Worm (Caenorhabditis elegans): Measurements from ENCODE around the gene K05F6.8.
"Not testable (repeated sequence)": the region's sequence is repeated elsewhere in the genome, so short reads cannot be mapped to it uniquely, and the experiment has no call there.

K05F6.8 gene

ce11 chrII:1576772-1577171 lies 9.2 kb upstream of the K05F6.8 start:
- TF ChIP-seq flt-1 (GFP tag; IDR thresholded peaks at IDR 0.05) = no peak
- TF ChIP-seq scrt-1 (GFP tag; IDR thresholded peaks at IDR 0.05) = no peak

- TF ChIP-seq ama-1 (optimal IDR thresholded peaks at IDR 0.05) (no peak), flt-1 (GFP tag; IDR thresholded peaks at IDR 0.05) (no peak), scrt-1 (GFP tag; IDR thresholded peaks at IDR 0.05) (no peak), ceh-36 (tag; optimal IDR thresholded peaks at IDR 0.05) (no peak), hmg-4 (GFP tag; optimal IDR thresholded peaks at IDR 0.05) (no peak), aly-1 (tag; optimal IDR thresholded peaks at IDR 0.05) (no peak), sea-1 (GFP tag; conservative IDR thresholded peaks at IDR 0.05) (no peak), hnd-1 (tag; optimal IDR thresholded peaks at IDR 0.05) (no peak), F13C5.2 (tag; optimal IDR thresholded peaks at IDR 0.05) (no peak), ceh-13 (GFP tag; optimal IDR thresholded peaks at IDR 0.05) (no peak), B0310.2 (tag; optimal IDR thresholded peaks at IDR 0.05) (no peak), pes-1 (GFP tag; IDR thresholded peaks at IDR 0.05) (no peak), hmbx-1 (tag; optimal IDR thresholded peaks at IDR 0.05) (no peak), ets-7 (tag; optimal IDR thresholded peaks at IDR 0.05) (no peak), tbx-11 (GFP tag; IDR thresholded peaks at IDR 0.05) (no peak), tra-4 (tag; optimal IDR thresholded peaks at IDR 0.05) (no peak)
Measured at ce11 chrII:1576030-1576429, 8.5 kb upstream of the K05F6.8 start, which contains the start of gene K05F6.10. K05F6.10 (minus strand) TSS chrII:1576130.

- TF ChIP-seq aly-1 (tag; optimal IDR thresholded peaks at IDR 0.05) (no peak), sea-1 (GFP tag; conservative IDR thresholded peaks at IDR 0.05) (no peak), tbx-11 (GFP tag; IDR thresholded peaks at IDR 0.05) (no peak), ceh-13 (GFP tag; optimal IDR thresholded peaks at IDR 0.05) (no peak), scrt-1 (GFP tag; IDR thresholded peaks at IDR 0.05) (no peak), ets-7 (tag; optimal IDR thresholded peaks at IDR 0.05) (no peak), flt-1 (GFP tag; IDR thresholded peaks at IDR 0.05) (no peak), F13C5.2 (tag; optimal IDR thresholded peaks at IDR 0.05) (no peak), pes-1 (GFP tag; IDR thresholded peaks at IDR 0.05) (no peak), hnd-1 (tag; optimal IDR thresholded peaks at IDR 0.05) (no peak)
Measured at ce11 chrII:1571032-1571431, 3.5 kb upstream of the K05F6.8 start, which contains the start of gene fbxb-46. fbxb-46 (minus strand) TSS chrII:1571132.

- TF ChIP-seq tbx-37 (GFP tag; conservative IDR thresholded peaks at IDR 0.05) (no peak), ets-7 (tag; optimal IDR thresholded peaks at IDR 0.05) (no peak)
Measured at ce11 chrII:1568214-1568613, 668 bp upstream of the K05F6.8 start, which contains the start of gene fbxb-49. fbxb-49 (plus strand) TSS chrII:1568514.

- TF ChIP-seq F13C5.2 (tag; optimal IDR thresholded peaks at IDR 0.05) = no peak
- TF ChIP-seq tra-4 (tag; optimal IDR thresholded peaks at IDR 0.05) = no peak
- no peak for TF ChIP-seq tbx-11 (GFP tag; IDR thresholded peaks at IDR 0.05)
- TF ChIP-seq aly-1 (tag; optimal IDR thresholded peaks at IDR 0.05) = no peak
- no peak for TF ChIP-seq sea-1 (GFP tag; conservative IDR thresholded peaks at IDR 0.05)
- no peak for TF ChIP-seq B0310.2 (tag; optimal IDR thresholded peaks at IDR 0.05)
- TF ChIP-seq hmg-4 (GFP tag; optimal IDR thresholded peaks at IDR 0.05) = no peak
- no peak for TF ChIP-seq tbx-37 (GFP tag; conservative IDR thresholded peaks at IDR 0.05)
- no peak for TF ChIP-seq ets-7 (tag; optimal IDR thresholded peaks at IDR 0.05)
- no peak for TF ChIP-seq flt-1 (GFP tag; IDR thresholded peaks at IDR 0.05)
- no peak for TF ChIP-seq hmbx-1 (tag; optimal IDR thresholded peaks at IDR 0.05)
- no peak for TF ChIP-seq ceh-36 (tag; optimal IDR thresholded peaks at IDR 0.05)
- no peak for TF ChIP-seq scrt-1 (GFP tag; IDR thresholded peaks at IDR 0.05)
- no peak for TF ChIP-seq hnd-1 (tag; optimal IDR thresholded peaks at IDR 0.05)
- no peak for TF ChIP-seq ama-1 (optimal IDR thresholded peaks at IDR 0.05)
- TF ChIP-seq pes-1 (GFP tag; IDR thresholded peaks at IDR 0.05) = no peak
- no peak for TF ChIP-seq ceh-13 (GFP tag; optimal IDR thresholded peaks at IDR 0.05)
Measured at ce11 chrII:1561863-1562262, 5.7 kb downstream of the K05F6.8 start, which contains the start of gene K05F6.14. K05F6.14 (plus strand) TSS chrII:1562163.

- TF ChIP-seq hnd-1 (tag; optimal IDR thresholded peaks at IDR 0.05) (no peak), flt-1 (GFP tag; IDR thresholded peaks at IDR 0.05) (no peak), scrt-1 (GFP tag; IDR thresholded peaks at IDR 0.05) (no peak), F13C5.2 (tag; optimal IDR thresholded peaks at IDR 0.05) (no peak), hmg-4 (GFP tag; optimal IDR thresholded peaks at IDR 0.05) (no peak), hmbx-1 (tag; optimal IDR thresholded peaks at IDR 0.05) (no peak), ets-7 (tag; optimal IDR thresholded peaks at IDR 0.05) (no peak), pes-1 (GFP tag; IDR thresholded peaks at IDR 0.05) (no peak), aly-1 (tag; optimal IDR thresholded peaks at IDR 0.05) (no peak), tbx-11 (GFP tag; IDR thresholded peaks at IDR 0.05) (no peak), ceh-36 (tag; optimal IDR thresholded peaks at IDR 0.05) (no peak), sea-1 (GFP tag; conservative IDR thresholded peaks at IDR 0.05) (no peak), B0310.2 (tag; optimal IDR thresholded peaks at IDR 0.05) (no peak), tbx-37 (GFP tag; conservative IDR thresholded peaks at IDR 0.05) (no peak), ceh-13 (GFP tag; optimal IDR thresholded peaks at IDR 0.05) (no peak)
Measured at ce11 chrII:1560839-1561238, 6.7 kb downstream of the K05F6.8 start.

ce11 chrII:1556217-1556616 lies 11.3 kb downstream of the K05F6.8 start, which contains the start of the genes fbxb-54 and fbxb-50:
fbxb-54 (minus strand) TSS chrII:1556317.
fbxb-50 (plus strand) TSS chrII:1556443.
- not testable (repeated sequence) for TF ChIP-seq scrt-1 (GFP tag; IDR thresholded peaks at IDR 0.05); pes-1 (GFP tag; IDR thresholded peaks at IDR 0.05); tra-4 (tag; optimal IDR thresholded peaks at IDR 0.05)

ce11 chrII:1550501-1550900 lies 17.0 kb downstream of the K05F6.8 start, which contains the start of the genes fbxb-52 and fbxb-51:
fbxb-52 (minus strand) TSS chrII:1550601.
fbxb-51 (plus strand) TSS chrII:1550712.
- TF ChIP-seq B0310.2 (tag; optimal IDR thresholded peaks at IDR 0.05) (no peak), flt-1 (GFP tag; IDR thresholded peaks at IDR 0.05) (no peak), scrt-1 (GFP tag; IDR thresholded peaks at IDR 0.05) (no peak), hmbx-1 (tag; optimal IDR thresholded peaks at IDR 0.05) (no peak), hmg-4 (GFP tag; optimal IDR thresholded peaks at IDR 0.05) (no peak), sea-1 (GFP tag; conservative IDR thresholded peaks at IDR 0.05) (no peak), tra-4 (tag; optimal IDR thresholded peaks at IDR 0.05) (no peak), ceh-13 (GFP tag; optimal IDR thresholded peaks at IDR 0.05) (no peak), ama-1 (optimal IDR thresholded peaks at IDR 0.05) (no peak), hnd-1 (tag; optimal IDR thresholded peaks at IDR 0.05) (no peak), tbx-11 (GFP tag; IDR thresholded peaks at IDR 0.05) (no peak), tbx-37 (GFP tag; conservative IDR thresholded peaks at IDR 0.05) (no peak), aly-1 (tag; optimal IDR thresholded peaks at IDR 0.05) (no peak), F13C5.2 (tag; optimal IDR thresholded peaks at IDR 0.05) (no peak), pes-1 (GFP tag; IDR thresholded peaks at IDR 0.05) (no peak), ets-7 (tag; optimal IDR thresholded peaks at IDR 0.05) (no peak), ceh-36 (tag; optimal IDR thresholded peaks at IDR 0.05) (no peak)

All from whole organism, early embryonic.